Worm (Caenorhabditis elegans) whole organism, L4/young adult: ENCODE data around the gene Y2H9A.6.

ENCODE experiments used
- W03F9.2 ChIP-seq: fragments of 150-350 bp; optimal IDR thresholded peaks from 2 replicates; lab custom pipeline; 2014; ENCODE audit warnings: missing biosample characterization, missing genetic modification characterization
- dao-5 ChIP-seq: sonication (generic microtip); optimal IDR thresholded peaks from 2 replicates; lab custom pipeline; 2016; ENCODE audit warnings: missing genotype, missing genetic modification characterization, moderate library complexity, missing compliant biosample characterization
- him-1 ChIP-seq: sonication (generic microtip); optimal IDR thresholded peaks from 2 replicates; lab custom pipeline; 2016; ENCODE audit warnings: missing genotype, missing genetic modification reagents, missing genetic modification characterization, missing compliant biosample characterization

The Y2H9A.6 gene

ce11 chrV:13442819-13443218 lies 816 bp upstream of the Y2H9A.6 start:
- TF ChIP-seq him-1 (no peak), dao-5 (tag; lab: Kevin White, UChicago) (no peak), W03F9.2 (no peak)

- TF ChIP-seq W03F9.2: no peak
Observed at ce11 chrV:13445229-13445949, 1.8 kb downstream of the Y2H9A.6 start, which contains the start of gene Y2H9A.4. Y2H9A.4 (plus strand) TSS chrV:13445899.

- TF ChIP-seq him-1 (no peak), W03F9.2 (no peak), dao-5 (tag; lab: Kevin White, UChicago) (no peak)
Observed at ce11 chrV:13453334-13453733, 9.7 kb downstream of the Y2H9A.6 start, which contains the start of gene lurp-2. lurp-2 (plus strand) TSS chrV:13453634.

ce11 chrV:13455448-13455847 lies 11.8 kb downstream of the Y2H9A.6 start, which contains the start of gene lurp-3:
lurp-3 (plus strand) TSS chrV:13455748.
- TF ChIP-seq him-1: no peak
- no peak for TF ChIP-seq dao-5 (tag; lab: Kevin White, UChicago)

ce11 chrV:13457858-13458257 lies 14.2 kb downstream of the Y2H9A.6 start, which contains the start of gene F25H9.2:
F25H9.2 (plus strand) TSS chrV:13458083.
- no peak for TF ChIP-seq dao-5 (tag; lab: Kevin White, UChicago)
- TF ChIP-seq him-1: no peak
- no peak for TF ChIP-seq W03F9.2

- no peak for TF ChIP-seq dao-5 (tag; lab: Kevin White, UChicago)
- TF ChIP-seq him-1: no peak
- TF ChIP-seq W03F9.2: no peak
Observed at ce11 chrV:13459323-13459722, 15.7 kb downstream of the Y2H9A.6 start, which contains the start of gene bath-39. bath-39 (plus strand) TSS chrV:13459459.

- TF ChIP-seq dao-5 (tag; lab: Kevin White, UChicago) (no peak), him-1 (no peak), W03F9.2 (peak; percentile 55)
Observed at ce11 chrV:13462974-13463373, 19.3 kb downstream of the Y2H9A.6 start, which contains the start of gene frm-10. frm-10 (plus strand) TSS chrV:13463207.

- TF ChIP-seq W03F9.2 (no peak), dao-5 (tag; lab: Kevin White, UChicago) (no peak), him-1 (no peak)
Observed at ce11 chrV:13464123-13464522, 20.5 kb downstream of the Y2H9A.6 start.

ce11 chrV:13468190-13468765 lies 24.6 kb downstream of the Y2H9A.6 start, which contains the start of the genes F25H9.6 and F25H9.7:
F25H9.6 (minus strand) TSS chrV:13468361.
F25H9.7 (plus strand) TSS chrV:13468376.
- TF ChIP-seq dao-5 (tag; lab: Kevin White, UChicago) (no peak), him-1 (peak; percentile 80), W03F9.2 (peak; percentile 73)

ce11 chrV:13472062-13472461 lies 28.4 kb downstream of the Y2H9A.6 start:
- TF ChIP-seq dao-5 (tag; lab: Kevin White, UChicago) (no peak), W03F9.2 (no peak), him-1 (no peak)

- no peak for TF ChIP-seq him-1
- TF ChIP-seq dao-5 (tag; lab: Kevin White, UChicago): no peak
- TF ChIP-seq W03F9.2: no peak
Observed at ce11 chrV:13473467-13473866, 29.8 kb downstream of the Y2H9A.6 start, which contains the start of gene T10G3.1. T10G3.1 (minus strand) TSS chrV:13473679.

ce11 chrV:13476350-13476749 lies 32.7 kb downstream of the Y2H9A.6 start, which contains the start of gene T10G3.8:
T10G3.8 (minus strand) TSS chrV:13476450.
- TF ChIP-seq W03F9.2: no peak
- no peak for TF ChIP-seq him-1
- TF ChIP-seq dao-5 (tag; lab: Kevin White, UChicago): no peak

ce11 chrV:13479766-13480165 lies 36.1 kb downstream of the Y2H9A.6 start, which contains the start of gene T10G3.2:
T10G3.2 (minus strand) TSS chrV:13479866.
- no peak for TF ChIP-seq him-1
- TF ChIP-seq W03F9.2: no peak
- no peak for TF ChIP-seq dao-5 (tag; lab: Kevin White, UChicago)

ce11 chrV:13484339-13484738 lies 40.7 kb downstream of the Y2H9A.6 start, which contains the start of gene T10G3.4:
T10G3.4 (minus strand) TSS chrV:13484439.
- no peak for TF ChIP-seq him-1
- TF ChIP-seq W03F9.2: no peak
- TF ChIP-seq dao-5 (tag; lab: Kevin White, UChicago): no peak

ce11 chrV:13485732-13486131 lies 42.1 kb downstream of the Y2H9A.6 start:
- TF ChIP-seq dao-5 (tag; lab: Kevin White, UChicago) (no peak), W03F9.2 (no peak), him-1 (no peak)
